Worm (Caenorhabditis elegans): Measurements from ENCODE around the gene W03F9.11.

Gene W03F9.11

ce11 chrV:123513-123912 is 17.6 kb downstream of the W03F9.11 start (continued):
- TF ChIP-seq rpc-1 (optimal IDR thresholded peaks at IDR 0.05) (no peak), rpc-1 (tag; optimal IDR thresholded peaks at IDR 0.05) (no peak), xnd-1 (tag; optimal IDR thresholded peaks at IDR 0.05) (no peak), sptf-2 (GFP tag; optimal IDR thresholded peaks at IDR 0.05) (no peak), cebp-1 (GFP tag; IDR thresholded peaks at IDR 0.05) (peak; percentile 59; the same call in 1 of the 2 replicates), cebp-1 (tag; optimal IDR thresholded peaks at IDR 0.05) (peak; percentile 85), ceh-79 (tag; optimal IDR thresholded peaks at IDR 0.05) (peak; percentile 30), nhr-80 (tag; optimal IDR thresholded peaks at IDR 0.05) (peak; percentile 27), let-526 (GFP tag; IDR thresholded peaks at IDR 0.05) (no peak), akir-1 (GFP tag; optimal IDR thresholded peaks at IDR 0.05) (no peak), Y53G8AR.9 (GFP tag; conservative IDR thresholded peaks at IDR 0.05) (no peak), B0019.2 (GFP tag; conservative IDR thresholded peaks at IDR 0.05) (no peak), lin-35 (GFP tag; optimal IDR thresholded peaks at IDR 0.05) (no peak), snpc-1.3 (tag; optimal IDR thresholded peaks at IDR 0.05; ENCODE audit: insufficient read depth) (no peak), madf-3 (GFP tag; IDR thresholded peaks at IDR 0.05) (0 out of 2 replicates have a peak, but pooled peaks have one; percentile 51), snpc-4 (GFP tag; optimal IDR thresholded peaks at IDR 0.05) (no peak), snpc-4 (tag; optimal IDR thresholded peaks at IDR 0.05) (peak in 1 of 4 experiments; percentile 15)

ce11 chrV:122750-123149 is 18.4 kb downstream of the W03F9.11 start, which contains the start of gene cgp-1:
Gene cgp-1, minus strand, starts transcription at chrV:122789.
- TF ChIP-seq let-607 (tag; optimal IDR thresholded peaks at IDR 0.05), result peak in 1 of 2 experiments; percentile 11
- TF ChIP-seq hmg-1.2 (GFP tag; IDR thresholded peaks at IDR 0.05), result peak; percentile 9; the same call in 1 of the 2 replicates
- TF ChIP-seq let-526 (GFP tag; IDR thresholded peaks at IDR 0.05), result no peak

- TF ChIP-seq cebp-2 (GFP tag; IDR thresholded peaks at IDR 0.05) (0 out of 2 replicates have a peak, but pooled peaks have one; percentile 52), egrh-3 (GFP tag; IDR thresholded peaks at IDR 0.05) (peak; percentile 25; the same call in 1 of the 2 replicates), ztf-22 (GFP tag; optimal IDR thresholded peaks at IDR 0.05) (no peak), ztf-3 (GFP tag; optimal IDR thresholded peaks at IDR 0.05) (no peak), zfh-2 (GFP tag; conservative IDR thresholded peaks at IDR 0.05) (peak; percentile 86)
Measured at ce11 chrV:122249-122648, 18.9 kb downstream of the W03F9.11 start.

- no peak for TF ChIP-seq F49E8.2 (tag; optimal IDR thresholded peaks at IDR 0.05; ENCODE audit: insufficient read depth)
- TF ChIP-seq nhr-27 (tag; optimal IDR thresholded peaks at IDR 0.05), result no peak
- TF ChIP-seq Y53F4B.3 (GFP tag; IDR thresholded peaks at IDR 0.05), result no peak
- no peak for TF ChIP-seq F23B12.7 (tag; optimal IDR thresholded peaks at IDR 0.05; ENCODE audit: insufficient read depth)
- no peak for TF ChIP-seq attf-3 (GFP tag; conservative IDR thresholded peaks at IDR 0.05)
- TF ChIP-seq mxl-1 (tag; optimal IDR thresholded peaks at IDR 0.05), result no peak
- no peak for TF ChIP-seq Y67H2A.10 (GFP tag; conservative IDR thresholded peaks at IDR 0.05)
- TF ChIP-seq nfyb-1 (GFP tag; IDR thresholded peaks at IDR 0.05), result no peak
- TF ChIP-seq ztf-18 (tag; optimal IDR thresholded peaks at IDR 0.05), result no peak
- no peak for TF ChIP-seq F57C9.4 (tag; optimal IDR thresholded peaks at IDR 0.05)
- no peak for TF ChIP-seq snpc-1.1 (tag; optimal IDR thresholded peaks at IDR 0.05; ENCODE audit: insufficient read depth)
- TF ChIP-seq Y95B8A.8 (GFP tag; IDR thresholded peaks at IDR 0.05), result no peak
- TF ChIP-seq hmg-1.2 (GFP tag; IDR thresholded peaks at IDR 0.05), result no peak
- TF ChIP-seq ccch-3 (GFP tag; optimal IDR thresholded peaks at IDR 0.05), result no peak
- no peak for TF ChIP-seq akir-1 (GFP tag; optimal IDR thresholded peaks at IDR 0.05)
- TF ChIP-seq madf-10 (tag; optimal IDR thresholded peaks at IDR 0.05), result no peak
- no peak for TF ChIP-seq C06A6.2 (GFP tag; conservative IDR thresholded peaks at IDR 0.05)
- no peak; the same call in 1 of the 2 replicates for TF ChIP-seq B0336.3 (GFP tag; IDR thresholded peaks at IDR 0.05)
- TF ChIP-seq sea-2 (GFP tag; IDR thresholded peaks at IDR 0.05), result no peak
- peak; percentile 28 for TF ChIP-seq zim-3 (tag; optimal IDR thresholded peaks at IDR 0.05)
- no peak for TF ChIP-seq tbp1 (GFP tag; optimal IDR thresholded peaks at IDR 0.05)
- no peak for TF ChIP-seq unc-62 (GFP tag; optimal IDR thresholded peaks at IDR 0.05)
- no peak for TF ChIP-seq bed-1 (GFP tag; IDR thresholded peaks at IDR 0.05)
Measured at ce11 chrV:117312-117711, 23.8 kb downstream of the W03F9.11 start.
